Fruit fly (Drosophila melanogaster) whole organism, adult: ENCODE results near the gene CG12279.

Source experiments
- CG12768 ChIP-seq: fragments of 200-800 bp; sonication (Bioruptor generic); optimal IDR thresholded peaks from 2 replicates; lab custom pipeline; 2017; ENCODE audit warnings: missing biosample characterization, missing genetic modification characterization, mild to moderate bottlenecking, moderate library complexity, missing genetic modification reagents
- Mnt ChIP-seq: fragments of 200-800 bp; sonication (Bioruptor generic); optimal IDR thresholded peaks from 2 replicates; lab custom pipeline; 2016; ENCODE audit warnings: missing biosample characterization, mild to moderate bottlenecking, missing genetic modification characterization
- ovo ChIP-seq: fragments of 200-800 bp; sonication (Bioruptor generic); optimal IDR thresholded peaks from 2 replicates; lab custom pipeline; 2016; ENCODE audit warnings: missing biosample characterization, missing genetic modification characterization

- no peak for TF ChIP-seq ovo (GFP tag; lab: Kevin White, UChicago)
- TF ChIP-seq Mnt (GFP tag; lab: Kevin White, UChicago) = no peak
- peak; percentile 58 for TF ChIP-seq CG12768 (GFP tag; lab: Kevin White, UChicago)
These were observed 12.0 kb downstream of the CG12279 start for dm6 chr3R:12716894-12717293.
